Worm (Caenorhabditis elegans): ENCODE measurements around the gene snb-5.

ce11 chrIII:8172609-8173133 lies 30.2 kb upstream of the snb-5 start:
- TF ChIP-seq pqm-1 (tag; optimal IDR thresholded peaks at IDR 0.05) (no peak), ceh-31 (tag; optimal IDR thresholded peaks at IDR 0.05) (no peak), odd-2 (tag; optimal IDR thresholded peaks at IDR 0.05) (no peak), eyg-1 (tag; optimal IDR thresholded peaks at IDR 0.05) (no peak), C38D4.7 (GFP tag; optimal IDR thresholded peaks at IDR 0.05) (no peak)

All from whole organism, late embryonic.